Worm (Caenorhabditis elegans): ENCODE results near the gene nspc-19.

ce11 chrX:14556403-14556802 lies 27.9 kb downstream of the nspc-19 start:
- TF ChIP-seq him-1 (tag; optimal IDR thresholded peaks at IDR 0.05) (no peak), dao-5 (tag; optimal IDR thresholded peaks at IDR 0.05) (no peak), W03F9.2 (tag; optimal IDR thresholded peaks at IDR 0.05) (no peak)

Data from whole organism, L4/young adult.